Worm (Caenorhabditis elegans) whole organism, mixed stage, embryonic: Measurements from ENCODE around the gene elo-4.

Experiments used
- M03D4.4 ChIP-seq: sonication (generic microtip); optimal IDR thresholded peaks from 2 replicates; lab custom pipeline; 2017; ENCODE audit warnings: mild to moderate bottlenecking, missing genetic modification characterization, missing compliant biosample characterization
- bed-3 ChIP-seq: fragments of 200-800 bp; sonication (Bioruptor generic); optimal IDR thresholded peaks from 3 replicates; lab custom pipeline; 2018; ENCODE audit warnings: mild to moderate bottlenecking, missing genetic modification characterization, moderate library complexity, missing compliant biosample characterization
- blmp-1 ChIP-seq: fragments of 150-350 bp; optimal IDR thresholded peaks from 2 replicates; lab custom pipeline; 2014; ENCODE audit warnings: missing biosample characterization, missing genetic modification characterization
- ceh-39 ChIP-seq: fragments of 150-350 bp; optimal IDR thresholded peaks from 2 replicates; lab custom pipeline; 2014; ENCODE audit warnings: missing biosample characterization, missing genetic modification characterization
- ceh-43 ChIP-seq: fragments of 200-800 bp; sonication (Bioruptor generic); optimal IDR thresholded peaks from 2 replicates; lab custom pipeline; 2018; ENCODE audit warnings: mild to moderate bottlenecking, missing genetic modification characterization, moderate library complexity, missing compliant biosample characterization
- ces-1 ChIP-seq: fragments of 150-350 bp; optimal IDR thresholded peaks from 2 replicates; lab custom pipeline; 2014; ENCODE audit warnings: missing biosample characterization, missing genetic modification reagents, missing genetic modification characterization
- cnd-1 ChIP-seq: fragments of 200-800 bp; sonication (Bioruptor generic); optimal IDR thresholded peaks from 2 replicates; lab custom pipeline; 2018; ENCODE audit warnings: mild to moderate bottlenecking, missing genetic modification characterization, missing compliant biosample characterization
- elt-1 ChIP-seq: sonication (generic microtip); optimal IDR thresholded peaks from 2 replicates; lab custom pipeline; 2017; ENCODE audit warnings: missing genetic modification characterization, mild to moderate bottlenecking, missing compliant biosample characterization, antibody characterized with exemption, moderate library complexity, borderline replicate concordance; ENCODE audit not compliant: insufficient read depth
- elt-3 ChIP-seq: fragments of 150-350 bp; optimal IDR thresholded peaks from 2 replicates; lab custom pipeline; 2014; ENCODE audit warnings: missing biosample characterization, missing genetic modification characterization
- flh-1 ChIP-seq: fragments of 200-800 bp; sonication (Bioruptor generic); optimal IDR thresholded peaks from 2 replicates; lab custom pipeline; 2018; ENCODE audit warnings: mild to moderate bottlenecking, missing genetic modification characterization, moderate library complexity, missing compliant biosample characterization
- ham-2 ChIP-seq: fragments of 200-800 bp; sonication (Bioruptor generic); optimal IDR thresholded peaks from 2 replicates; lab custom pipeline; 2018; ENCODE audit warnings: mild to moderate bottlenecking, missing genetic modification characterization, missing compliant biosample characterization
- hlh-1 ChIP-seq: fragments of 150-350 bp; optimal IDR thresholded peaks from 2 replicates; lab custom pipeline; 2014; ENCODE audit warnings: missing biosample characterization, missing genetic modification reagents, missing genetic modification characterization
- lin-13 ChIP-seq: fragments of 150-350 bp; optimal IDR thresholded peaks from 2 replicates; lab custom pipeline; 2014; ENCODE audit warnings: missing biosample characterization, missing genetic modification characterization
- lsy-2 ChIP-seq: fragments of 150-350 bp; optimal IDR thresholded peaks from 2 replicates; lab custom pipeline; 2014; ENCODE audit warnings: missing biosample characterization, missing genetic modification characterization
- mab-5 ChIP-seq: fragments of 150-350 bp; optimal IDR thresholded peaks from 2 replicates; lab custom pipeline; 2014; ENCODE audit warnings: missing biosample characterization, missing genetic modification characterization
- mep-1 ChIP-seq: fragments of 150-350 bp; optimal IDR thresholded peaks from 2 replicates; lab custom pipeline; 2017; ENCODE audit warnings: missing biosample characterization, missing genetic modification reagents, missing genetic modification characterization, inconsistent platforms
- nhr-237 ChIP-seq: fragments of 150-350 bp; optimal IDR thresholded peaks from 2 replicates; lab custom pipeline; 2014; ENCODE audit warnings: missing biosample characterization, missing genetic modification characterization
- nhr-28 ChIP-seq: fragments of 150-350 bp; optimal IDR thresholded peaks from 2 replicates; lab custom pipeline; 2014; ENCODE audit warnings: missing biosample characterization, missing genetic modification characterization
- nhr-76 ChIP-seq: sonication (generic microtip); optimal IDR thresholded peaks from 2 replicates; lab custom pipeline; 2017; ENCODE audit warnings: missing biosample characterization, missing genetic modification characterization
- pha-4 ChIP-seq: fragments of 150-350 bp; optimal IDR thresholded peaks from 2 replicates; lab custom pipeline; 2018; ENCODE audit warnings: missing biosample characterization, missing genetic modification reagents, missing genetic modification characterization
- snpc-4 ChIP-seq: fragments of 150-350 bp; optimal IDR thresholded peaks from 2 replicates; lab custom pipeline; 2014; ENCODE audit warnings: missing biosample characterization, missing genetic modification characterization
- sptf-1 ChIP-seq: sonication (generic microtip); optimal IDR thresholded peaks from 2 replicates; lab custom pipeline; 2017; ENCODE audit warnings: mild to moderate bottlenecking, missing genetic modification characterization, moderate library complexity, missing compliant biosample characterization
- tbx-8 ChIP-seq: fragments of 200-800 bp; sonication (Bioruptor generic); optimal IDR thresholded peaks from 2 replicates; lab custom pipeline; 2018; ENCODE audit warnings: mild to moderate bottlenecking, missing genetic modification characterization, moderate library complexity, missing compliant biosample characterization
- unc-120 ChIP-seq: sonication (generic microtip); optimal IDR thresholded peaks from 2 replicates; lab custom pipeline; 2017; ENCODE audit warnings: missing genetic modification characterization, missing compliant biosample characterization; ENCODE audit not compliant: poor library complexity, severe bottlenecking
- unc-39 ChIP-seq: fragments of 150-350 bp; optimal IDR thresholded peaks from 2 replicates; lab custom pipeline; 2014; ENCODE audit warnings: missing biosample characterization, missing genetic modification characterization
- unc-62 ChIP-seq: fragments of 150-350 bp; optimal IDR thresholded peaks from 2 replicates; lab custom pipeline; 2014; ENCODE audit warnings: missing biosample characterization, missing genetic modification reagents, missing genetic modification characterization
- zip-8 ChIP-seq: fragments of 150-350 bp; optimal IDR thresholded peaks from 2 replicates; lab custom pipeline; 2014; ENCODE audit warnings: missing biosample characterization, missing genetic modification characterization
- ztf-11 ChIP-seq: fragments of 150-350 bp; optimal IDR thresholded peaks from 2 replicates; lab custom pipeline; 2014; ENCODE audit warnings: missing biosample characterization, missing genetic modification characterization

Gene elo-4

DNA sequence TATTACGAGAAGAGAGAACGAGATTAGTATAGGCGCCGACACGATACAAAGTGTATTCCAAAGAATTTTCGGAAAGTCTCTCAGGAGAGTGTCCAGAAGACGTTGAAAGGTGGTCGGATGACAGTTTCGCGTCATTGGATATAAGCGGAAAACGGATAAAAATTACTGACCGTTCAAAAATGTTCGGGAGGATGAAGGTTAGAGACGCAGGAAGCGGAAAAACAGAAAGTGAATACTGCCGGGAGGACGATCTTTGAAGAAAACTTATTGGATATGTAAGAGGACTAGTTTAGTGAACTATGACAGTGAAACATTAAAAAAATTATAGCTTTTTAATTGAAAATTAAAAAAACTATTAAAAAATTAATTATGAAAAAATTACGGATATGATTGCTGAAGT is 1.0 kb upstream of the elo-4 start:
- TF ChIP-seq blmp-1 (tag; lab: Kevin White, UChicago) (peak; percentile 16), hlh-1 (tag; lab: Kevin White, UChicago) (no peak), unc-120 (tag; lab: Kevin White, UChicago) (no peak), elt-1 (tag; lab: Kevin White, UChicago) (no peak), lsy-2 (tag; lab: Kevin White, UChicago) (no peak), bed-3 (GFP tag; lab: Kevin White, UChicago) (no peak), cnd-1 (tag; lab: Kevin White, UChicago) (no peak), snpc-4 (tag; lab: Kevin White, UChicago) (no peak), ztf-11 (tag; lab: Kevin White, UChicago) (no peak), nhr-76 (tag; lab: Kevin White, UChicago) (no peak), nhr-237 (tag; lab: Kevin White, UChicago) (no peak), elt-3 (no peak), sptf-1 (tag; lab: Kevin White, UChicago) (no peak), ham-2 (GFP tag; lab: Kevin White, UChicago) (peak; percentile 15), mep-1 (tag; lab: Kevin White, UChicago) (no peak)
- TF ChIP-seq, all 35 proteins: peak for 2

DNA sequence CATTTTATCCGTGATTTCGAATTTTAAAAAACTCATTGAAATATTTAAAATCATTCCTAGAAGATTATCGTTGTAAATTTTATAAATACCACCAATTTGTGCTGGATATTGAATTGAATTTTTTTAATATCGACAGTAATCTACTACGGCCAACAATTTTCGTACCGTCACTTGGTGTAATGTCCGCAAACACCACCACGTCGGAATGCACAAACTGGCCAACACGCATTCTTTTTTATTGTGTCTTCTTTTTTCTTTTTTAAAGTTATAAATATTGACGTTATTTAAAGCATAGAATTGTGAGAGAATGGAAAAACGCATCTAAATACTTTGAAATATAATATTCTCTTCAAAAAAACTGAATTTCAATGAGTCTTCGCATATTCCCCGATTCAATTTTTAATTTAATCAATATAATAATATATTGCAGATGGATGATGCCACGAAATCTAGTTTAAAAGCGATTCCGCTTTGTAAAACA is 3.0 kb downstream of the elo-4 start, which contains the start of gene ufc-1:
Gene ufc-1 (plus strand): TSS at position 431 of the 481 bp plus-strand sequence.
- no peak for TF ChIP-seq mep-1 (tag; lab: Kevin White, UChicago)
- peak; percentile 32 for TF ChIP-seq ces-1 (GFP tag; lab: Kevin White, UChicago)

DNA sequence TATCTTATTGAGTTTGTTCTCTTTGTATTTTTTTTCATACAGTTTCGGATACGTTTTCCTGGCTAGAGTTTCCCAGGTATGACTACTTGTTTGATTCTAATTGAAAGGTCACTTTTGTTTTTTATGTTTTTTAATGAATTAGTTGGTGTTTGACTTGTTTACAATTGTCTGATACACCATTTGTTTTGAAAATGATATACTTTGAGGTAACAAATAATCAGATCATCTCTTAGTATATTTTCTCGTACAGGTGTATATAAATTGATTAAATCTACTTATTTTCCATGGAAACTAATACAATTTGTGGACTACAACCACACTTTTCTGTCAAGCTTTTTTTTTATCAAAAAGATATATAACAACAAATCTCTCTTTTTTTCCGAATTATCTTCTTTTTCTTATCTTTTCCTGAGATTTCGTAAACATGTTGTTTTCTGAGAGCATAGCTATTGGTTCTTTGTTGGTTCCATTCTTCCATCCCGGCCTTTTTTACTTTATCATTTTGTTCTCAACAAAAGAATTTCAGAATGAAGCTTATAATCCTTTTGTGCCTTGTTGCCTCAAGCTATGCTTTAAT is 4.2 kb downstream of the elo-4 start, which contains the start of gene ttr-5:
Gene ttr-5 (plus strand): TSS at position 527 of the 577 bp plus-strand sequence.
- TF ChIP-seq nhr-28 (tag; lab: Kevin White, UChicago) (no peak), mep-1 (tag; lab: Kevin White, UChicago) (no peak), cnd-1 (tag; lab: Kevin White, UChicago) (no peak), M03D4.4 (no peak), blmp-1 (tag; lab: Kevin White, UChicago) (no peak), mab-5 (tag; lab: Kevin White, UChicago) (no peak), lin-13 (tag; lab: Kevin White, UChicago) (no peak), flh-1 (GFP tag; lab: Kevin White, UChicago) (no peak), unc-39 (no peak), ces-1 (GFP tag; lab: Kevin White, UChicago) (no peak), snpc-4 (tag; lab: Kevin White, UChicago) (no peak)

DNA sequence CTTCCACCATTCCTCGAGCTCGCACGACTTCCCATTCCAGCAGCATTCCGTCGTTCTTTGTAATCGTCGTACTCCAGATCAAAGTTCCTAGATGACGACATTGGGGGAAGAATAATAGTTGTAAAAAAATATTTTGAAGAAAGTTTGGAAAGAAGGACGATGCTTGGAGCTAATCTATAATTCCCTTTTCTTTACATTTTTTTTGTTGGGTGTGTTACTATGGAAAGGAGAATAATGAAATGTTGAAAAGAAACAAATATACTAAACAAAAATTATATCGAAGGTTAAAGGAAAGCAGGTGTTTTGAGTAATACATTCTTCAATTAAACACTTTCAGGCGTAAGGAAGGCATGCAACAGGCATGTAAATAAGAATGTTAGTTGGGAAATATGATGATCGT is 4.8 kb downstream of the elo-4 start, which contains the start of gene C40H1.3:
Gene C40H1.3 (minus strand): TSS at position 101 of the 400 bp plus-strand sequence.
- no peak for TF ChIP-seq ceh-39 (tag; lab: Kevin White, UChicago)

- TF ChIP-seq hlh-1 (tag; lab: Kevin White, UChicago) = peak; percentile 76
- no peak for TF ChIP-seq unc-120 (tag; lab: Kevin White, UChicago)
- TF ChIP-seq unc-62 (GFP tag; lab: Kevin White, UChicago) = peak; percentile 94
- no peak for TF ChIP-seq blmp-1 (tag; lab: Kevin White, UChicago)
- TF ChIP-seq nhr-76 (tag; lab: Kevin White, UChicago) = no peak
- TF ChIP-seq elt-3 = no peak
- no peak for TF ChIP-seq unc-39
- TF ChIP-seq tbx-8 (GFP tag; lab: Kevin White, UChicago) = no peak
- TF ChIP-seq lsy-2 (tag; lab: Kevin White, UChicago) = no peak
- no peak for TF ChIP-seq ceh-43
- TF ChIP-seq sptf-1 (tag; lab: Kevin White, UChicago) = no peak
- no peak for TF ChIP-seq ces-1 (GFP tag; lab: Kevin White, UChicago)
- no peak for TF ChIP-seq pha-4 (tag; lab: Kevin White, UChicago)
- TF ChIP-seq zip-8 (tag; lab: Kevin White, UChicago) = no peak
These were observed 5.3 kb downstream of the elo-4 start for ce11 chrIII:9328732-9329131.

DNA sequence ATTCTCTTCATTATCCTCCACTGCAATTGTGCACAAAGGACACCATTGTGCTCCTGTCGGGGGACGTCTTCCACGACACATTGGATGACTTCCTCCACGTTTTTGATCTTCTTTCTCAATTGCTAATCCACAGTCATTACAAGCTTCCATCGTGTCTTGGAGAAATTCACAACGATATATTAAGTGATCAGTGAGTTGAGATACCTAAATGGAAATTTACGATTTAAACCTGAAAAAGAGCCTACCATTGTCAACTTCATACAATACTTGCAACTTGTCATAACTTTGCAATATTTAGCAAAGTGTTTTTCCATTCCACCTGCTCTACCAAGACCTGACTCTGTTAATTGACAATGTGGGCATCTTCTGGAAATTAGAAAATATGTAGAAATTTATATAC is 6.2 kb downstream of the elo-4 start:
- TF ChIP-seq sptf-1 (tag; lab: Kevin White, UChicago) (no peak), unc-62 (GFP tag; lab: Kevin White, UChicago) (no peak), M03D4.4 (no peak)
